Worm (Caenorhabditis elegans) whole organism, midembryonic: Measurements from ENCODE around the gene M03E7.2.

ENCODE experiments used
- ref-1 ChIP-seq: fragments of 200-800 bp; sonication (Bioruptor generic); conservative IDR thresholded peaks from 2 replicates; pipeline ENCODE4 v1.3.6; 2022; ENCODE audit warnings: missing genetic modification reagents, missing genetic modification characterization, missing compliant biosample characterization
- ztf-29 ChIP-seq: fragments of 200-800 bp; sonication (Bioruptor generic); IDR thresholded peaks from 2 replicates; pipeline ENCODE4 v1.3.6; 2022; ENCODE audit warnings: missing genetic modification reagents, missing genetic modification characterization, missing compliant biosample characterization

ce11 chrV:5579666-5580065 is 37.7 kb upstream of the M03E7.2 start:
- TF ChIP-seq ztf-29 = no peak
- no peak for TF ChIP-seq ref-1 (GFP tag; lab: Robert Waterston, UW)
